Worm (Caenorhabditis elegans) whole organism, mixed stage, embryonic: ENCODE measurements around the gene C05E11.2.

Source experiments
- M03D4.4 ChIP-seq: sonication (generic microtip); optimal IDR thresholded peaks from 2 replicates; lab custom pipeline; 2017; ENCODE audit warnings: mild to moderate bottlenecking, missing genetic modification characterization, missing compliant biosample characterization
- bed-3 ChIP-seq: fragments of 200-800 bp; sonication (Bioruptor generic); optimal IDR thresholded peaks from 3 replicates; lab custom pipeline; 2018; ENCODE audit warnings: mild to moderate bottlenecking, missing genetic modification characterization, moderate library complexity, missing compliant biosample characterization
- blmp-1 ChIP-seq: fragments of 150-350 bp; optimal IDR thresholded peaks from 2 replicates; lab custom pipeline; 2014; ENCODE audit warnings: missing biosample characterization, missing genetic modification characterization
- ceh-39 ChIP-seq: fragments of 150-350 bp; optimal IDR thresholded peaks from 2 replicates; lab custom pipeline; 2014; ENCODE audit warnings: missing biosample characterization, missing genetic modification characterization
- ceh-43 ChIP-seq: fragments of 200-800 bp; sonication (Bioruptor generic); optimal IDR thresholded peaks from 2 replicates; lab custom pipeline; 2018; ENCODE audit warnings: mild to moderate bottlenecking, missing genetic modification characterization, moderate library complexity, missing compliant biosample characterization
- ceh-83 ChIP-seq: fragments of 200-800 bp; sonication (Bioruptor generic); optimal IDR thresholded peaks from 2 replicates; lab custom pipeline; 2018; ENCODE audit warnings: mild to moderate bottlenecking, missing genetic modification characterization, missing compliant biosample characterization
- ces-1 ChIP-seq: fragments of 150-350 bp; optimal IDR thresholded peaks from 2 replicates; lab custom pipeline; 2014; ENCODE audit warnings: missing biosample characterization, missing genetic modification reagents, missing genetic modification characterization
- cnd-1 ChIP-seq: fragments of 200-800 bp; sonication (Bioruptor generic); optimal IDR thresholded peaks from 2 replicates; lab custom pipeline; 2018; ENCODE audit warnings: mild to moderate bottlenecking, missing genetic modification characterization, missing compliant biosample characterization
- drap-1 ChIP-seq: fragments of 200-800 bp; sonication (Bioruptor generic); optimal IDR thresholded peaks from 3 replicates; lab custom pipeline; 2018; ENCODE audit warnings: mild to moderate bottlenecking, missing genetic modification characterization, missing compliant biosample characterization
- elt-1 ChIP-seq: sonication (generic microtip); optimal IDR thresholded peaks from 2 replicates; lab custom pipeline; 2017; ENCODE audit warnings: missing genetic modification characterization, mild to moderate bottlenecking, missing compliant biosample characterization, antibody characterized with exemption, moderate library complexity, borderline replicate concordance; ENCODE audit not compliant: insufficient read depth
- elt-3 ChIP-seq: fragments of 150-350 bp; optimal IDR thresholded peaks from 2 replicates; lab custom pipeline; 2014; ENCODE audit warnings: missing biosample characterization, missing genetic modification characterization
- flh-1 ChIP-seq: fragments of 200-800 bp; sonication (Bioruptor generic); optimal IDR thresholded peaks from 2 replicates; lab custom pipeline; 2018; ENCODE audit warnings: mild to moderate bottlenecking, missing genetic modification characterization, moderate library complexity, missing compliant biosample characterization
- ham-2 ChIP-seq: fragments of 200-800 bp; sonication (Bioruptor generic); optimal IDR thresholded peaks from 2 replicates; lab custom pipeline; 2018; ENCODE audit warnings: mild to moderate bottlenecking, missing genetic modification characterization, missing compliant biosample characterization
- hlh-1 ChIP-seq: fragments of 150-350 bp; optimal IDR thresholded peaks from 2 replicates; lab custom pipeline; 2014; ENCODE audit warnings: missing biosample characterization, missing genetic modification reagents, missing genetic modification characterization
- lin-13 ChIP-seq: fragments of 150-350 bp; optimal IDR thresholded peaks from 2 replicates; lab custom pipeline; 2014; ENCODE audit warnings: missing biosample characterization, missing genetic modification characterization
- lin-32 ChIP-seq: fragments of 200-800 bp; sonication (Bioruptor generic); optimal IDR thresholded peaks from 2 replicates; lab custom pipeline; 2018; ENCODE audit warnings: mild to moderate bottlenecking, missing genetic modification characterization, missing compliant biosample characterization
- lsy-2 ChIP-seq: fragments of 150-350 bp; optimal IDR thresholded peaks from 2 replicates; lab custom pipeline; 2014; ENCODE audit warnings: missing biosample characterization, missing genetic modification characterization
- mab-5 ChIP-seq: fragments of 150-350 bp; optimal IDR thresholded peaks from 2 replicates; lab custom pipeline; 2014; ENCODE audit warnings: missing biosample characterization, missing genetic modification characterization
- mep-1 ChIP-seq: fragments of 150-350 bp; optimal IDR thresholded peaks from 2 replicates; lab custom pipeline; 2017; ENCODE audit warnings: missing biosample characterization, missing genetic modification reagents, missing genetic modification characterization, inconsistent platforms
- mls-2 ChIP-seq: sonication (generic microtip); optimal IDR thresholded peaks from 2 replicates; lab custom pipeline; 2016; ENCODE audit warnings: mild to moderate bottlenecking, missing genetic modification characterization, moderate library complexity, missing compliant biosample characterization
- nhr-12 ChIP-seq: fragments of 150-350 bp; optimal IDR thresholded peaks from 2 replicates; lab custom pipeline; 2014; ENCODE audit warnings: missing biosample characterization, missing genetic modification characterization
- nhr-2 ChIP-seq: fragments of 150-350 bp; optimal IDR thresholded peaks from 2 replicates; lab custom pipeline; 2014; ENCODE audit warnings: missing biosample characterization, missing genetic modification characterization
- nhr-237 ChIP-seq: fragments of 150-350 bp; optimal IDR thresholded peaks from 2 replicates; lab custom pipeline; 2014; ENCODE audit warnings: missing biosample characterization, missing genetic modification characterization
- nhr-28 ChIP-seq: fragments of 150-350 bp; optimal IDR thresholded peaks from 2 replicates; lab custom pipeline; 2014; ENCODE audit warnings: missing biosample characterization, missing genetic modification characterization
- nhr-76 ChIP-seq: sonication (generic microtip); optimal IDR thresholded peaks from 2 replicates; lab custom pipeline; 2017; ENCODE audit warnings: missing biosample characterization, missing genetic modification characterization
- pha-4 ChIP-seq: fragments of 150-350 bp; optimal IDR thresholded peaks from 2 replicates; lab custom pipeline; 2018; ENCODE audit warnings: missing biosample characterization, missing genetic modification reagents, missing genetic modification characterization
- sem-2 ChIP-seq: fragments of 200-800 bp; sonication (Bioruptor generic); optimal IDR thresholded peaks from 2 replicates; lab custom pipeline; 2018; ENCODE audit warnings: mild to moderate bottlenecking, missing genetic modification characterization, missing compliant biosample characterization
- snpc-4 ChIP-seq: fragments of 150-350 bp; optimal IDR thresholded peaks from 2 replicates; lab custom pipeline; 2014; ENCODE audit warnings: missing biosample characterization, missing genetic modification characterization
- sptf-1 ChIP-seq: sonication (generic microtip); optimal IDR thresholded peaks from 2 replicates; lab custom pipeline; 2017; ENCODE audit warnings: mild to moderate bottlenecking, missing genetic modification characterization, moderate library complexity, missing compliant biosample characterization
- tbx-8 ChIP-seq: fragments of 200-800 bp; sonication (Bioruptor generic); optimal IDR thresholded peaks from 2 replicates; lab custom pipeline; 2018; ENCODE audit warnings: mild to moderate bottlenecking, missing genetic modification characterization, moderate library complexity, missing compliant biosample characterization
- unc-120 ChIP-seq: sonication (generic microtip); optimal IDR thresholded peaks from 2 replicates; lab custom pipeline; 2017; ENCODE audit warnings: missing genetic modification characterization, missing compliant biosample characterization; ENCODE audit not compliant: poor library complexity, severe bottlenecking
- unc-39 ChIP-seq: fragments of 150-350 bp; optimal IDR thresholded peaks from 2 replicates; lab custom pipeline; 2014; ENCODE audit warnings: missing biosample characterization, missing genetic modification characterization
- unc-62 ChIP-seq: fragments of 150-350 bp; optimal IDR thresholded peaks from 2 replicates; lab custom pipeline; 2014; ENCODE audit warnings: missing biosample characterization, missing genetic modification reagents, missing genetic modification characterization
- zip-8 ChIP-seq: fragments of 150-350 bp; optimal IDR thresholded peaks from 2 replicates; lab custom pipeline; 2014; ENCODE audit warnings: missing biosample characterization, missing genetic modification characterization
- ztf-11 ChIP-seq: fragments of 150-350 bp; optimal IDR thresholded peaks from 2 replicates; lab custom pipeline; 2014; ENCODE audit warnings: missing biosample characterization, missing genetic modification characterization

The C05E11.2 gene

ce11 chrX:4632088-4632487, 45.4 kb downstream of the C05E11.2 start, which contains the start of gene slcr-46.1:
Gene slcr-46.1 (plus strand): TSS chrX:4632361.
- no peak for TF ChIP-seq flh-1 (GFP tag; lab: Kevin White, UChicago)
- TF ChIP-seq nhr-76 (tag; lab: Kevin White, UChicago): no peak
- TF ChIP-seq hlh-1: no peak
- TF ChIP-seq cnd-1: no peak
- no peak for TF ChIP-seq sptf-1 (tag; lab: Kevin White, UChicago)
- no peak for TF ChIP-seq drap-1
- no peak for TF ChIP-seq blmp-1 (tag; lab: Kevin White, UChicago)
- no peak for TF ChIP-seq elt-1 (tag; lab: Kevin White, UChicago)
- TF ChIP-seq snpc-4 (tag; lab: Kevin White, UChicago): no peak
- no peak for TF ChIP-seq M03D4.4 (tag; lab: Kevin White, UChicago)
- TF ChIP-seq tbx-8 (GFP tag; lab: Kevin White, UChicago): no peak
- no peak for TF ChIP-seq ham-2
- no peak for TF ChIP-seq bed-3 (GFP tag; lab: Kevin White, UChicago)
- no peak for TF ChIP-seq nhr-28
- TF ChIP-seq sem-2 (GFP tag; lab: Kevin White, UChicago): no peak
- TF ChIP-seq mep-1: no peak

- TF ChIP-seq ceh-43 (GFP tag; lab: Kevin White, UChicago): no peak
- no peak for TF ChIP-seq lin-13 (tag; lab: Kevin White, UChicago)
- TF ChIP-seq tbx-8 (GFP tag; lab: Kevin White, UChicago): no peak
- no peak for TF ChIP-seq mab-5 (tag; lab: Kevin White, UChicago)
- no peak for TF ChIP-seq nhr-28
- peak; percentile 53 for TF ChIP-seq lsy-2 (tag; lab: Kevin White, UChicago)
- no peak for TF ChIP-seq lin-32 (GFP tag; lab: Kevin White, UChicago)
- no peak for TF ChIP-seq M03D4.4 (tag; lab: Kevin White, UChicago)
- TF ChIP-seq ces-1 (GFP tag; lab: Kevin White, UChicago): peak; percentile 58
- no peak for TF ChIP-seq unc-39
- TF ChIP-seq hlh-1: no peak
- peak; percentile 60 for TF ChIP-seq unc-62
- TF ChIP-seq unc-120 (tag; lab: Kevin White, UChicago): peak; percentile 44
- no peak for TF ChIP-seq zip-8 (tag; lab: Kevin White, UChicago)
- no peak for TF ChIP-seq elt-1 (tag; lab: Kevin White, UChicago)
- TF ChIP-seq nhr-2 (tag; lab: Kevin White, UChicago): no peak
- peak; percentile 37 for TF ChIP-seq mls-2 (tag; lab: Kevin White, UChicago)
- peak; percentile 43 for TF ChIP-seq sptf-1 (tag; lab: Kevin White, UChicago)
- peak; percentile 73 for TF ChIP-seq pha-4 (tag; lab: Kevin White, UChicago)
- TF ChIP-seq ceh-39: no peak
- no peak for TF ChIP-seq snpc-4 (tag; lab: Kevin White, UChicago)
- TF ChIP-seq sem-2 (GFP tag; lab: Kevin White, UChicago): no peak
- no peak for TF ChIP-seq drap-1
- peak; percentile 1 for TF ChIP-seq cnd-1
- TF ChIP-seq mep-1: peak; percentile 37
- no peak for TF ChIP-seq ham-2
- TF ChIP-seq nhr-76 (tag; lab: Kevin White, UChicago): no peak
- TF ChIP-seq bed-3 (GFP tag; lab: Kevin White, UChicago): no peak
- no peak for TF ChIP-seq nhr-12 (tag; lab: Kevin White, UChicago)
- TF ChIP-seq flh-1 (GFP tag; lab: Kevin White, UChicago): no peak
- no peak for TF ChIP-seq nhr-237 (tag; lab: Kevin White, UChicago)
- no peak for TF ChIP-seq ceh-83 (GFP tag; lab: Kevin White, UChicago)
- peak; percentile 14 for TF ChIP-seq elt-3
- no peak for TF ChIP-seq blmp-1 (tag; lab: Kevin White, UChicago)
- no peak for TF ChIP-seq ztf-11 (tag; lab: Kevin White, UChicago)
Measured at ce11 chrX:4635643-4636042, 48.9 kb downstream of the C05E11.2 start.

DNA sequence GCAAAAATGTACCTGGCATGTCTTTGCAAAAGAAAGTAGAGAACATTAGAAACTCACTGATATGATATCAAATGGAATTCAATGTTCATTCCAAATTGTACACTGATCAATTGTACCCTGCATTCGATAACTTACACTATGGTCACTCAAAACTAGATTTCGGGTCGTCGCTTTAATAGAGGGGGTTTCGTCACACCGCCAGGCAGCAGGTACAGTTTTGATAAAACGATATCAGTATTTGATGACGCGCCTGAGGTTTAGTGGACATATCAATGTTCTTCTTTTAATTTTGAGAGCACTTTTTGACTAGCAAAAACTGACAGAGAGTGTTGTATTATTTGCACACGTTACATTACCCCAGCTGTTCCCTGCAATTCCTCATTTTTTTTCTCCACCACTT, 49.4 kb downstream of the C05E11.2 start:
- TF ChIP-seq hlh-1: no peak
- no peak for TF ChIP-seq mls-2 (tag; lab: Kevin White, UChicago)
- no peak for TF ChIP-seq blmp-1 (tag; lab: Kevin White, UChicago)
- TF ChIP-seq tbx-8 (GFP tag; lab: Kevin White, UChicago): no peak
- TF ChIP-seq nhr-237 (tag; lab: Kevin White, UChicago): no peak
- TF ChIP-seq nhr-12 (tag; lab: Kevin White, UChicago): no peak
- no peak for TF ChIP-seq drap-1
- TF ChIP-seq ceh-39: no peak
- TF ChIP-seq flh-1 (GFP tag; lab: Kevin White, UChicago): no peak
- no peak for TF ChIP-seq ztf-11 (tag; lab: Kevin White, UChicago)
- no peak for TF ChIP-seq sem-2 (GFP tag; lab: Kevin White, UChicago)
- TF ChIP-seq ham-2: no peak
- no peak for TF ChIP-seq nhr-28
- TF ChIP-seq sptf-1 (tag; lab: Kevin White, UChicago): no peak
- TF ChIP-seq lin-32 (GFP tag; lab: Kevin White, UChicago): no peak
- no peak for TF ChIP-seq bed-3 (GFP tag; lab: Kevin White, UChicago)
- no peak for TF ChIP-seq pha-4 (tag; lab: Kevin White, UChicago)
- TF ChIP-seq lsy-2 (tag; lab: Kevin White, UChicago): no peak
